Worm (Caenorhabditis elegans) whole organism, L2 larva: ENCODE results near the gene Y102A11A.1.

Experiments used
- C34F6.9 ChIP-seq: fragments of 150-350 bp; optimal IDR thresholded peaks from 2 replicates; lab custom pipeline; 2014; ENCODE audit warnings: missing biosample characterization, missing genetic modification characterization
- F13H6.1 ChIP-seq: sonication (generic microtip); optimal IDR thresholded peaks from 2 replicates; lab custom pipeline; 2016; ENCODE audit warnings: missing genetic modification characterization, missing compliant biosample characterization
- R02D3.7 ChIP-seq: fragments of 150-350 bp; optimal IDR thresholded peaks from 2 replicates; lab custom pipeline; 2014; ENCODE audit warnings: missing biosample characterization, missing genetic modification characterization
- Y55F3AM.14 ChIP-seq: fragments of 200-800 bp; sonication (Bioruptor generic); optimal IDR thresholded peaks from 2 replicates; lab custom pipeline; 2018; ENCODE audit warnings: mild to moderate bottlenecking, missing genetic modification characterization, missing compliant biosample characterization
- ZK546.5 ChIP-seq: sonication (generic microtip); optimal IDR thresholded peaks from 2 replicates; lab custom pipeline; 2017; ENCODE audit warnings: missing biosample characterization, missing genetic modification characterization
- alr-1 ChIP-seq: fragments of 150-350 bp; optimal IDR thresholded peaks from 2 replicates; lab custom pipeline; 2014; ENCODE audit warnings: missing biosample characterization, missing genetic modification characterization
- aly-2 ChIP-seq: fragments of 150-350 bp; optimal IDR thresholded peaks from 2 replicates; lab custom pipeline; 2014; ENCODE audit warnings: missing biosample characterization, missing genetic modification characterization
- ama-1 ChIP-seq: fragments of 150-350 bp; optimal IDR thresholded peaks from 2 replicates; lab custom pipeline; 2018; ENCODE audit warnings: inconsistent platforms
- blmp-1 ChIP-seq: sonication (generic microtip); optimal IDR thresholded peaks from 2 replicates; lab custom pipeline; 2017; ENCODE audit warnings: missing genetic modification characterization, mild to moderate bottlenecking, missing compliant biosample characterization, antibody characterized with exemption, moderate library complexity; ENCODE audit not compliant: insufficient read depth
- ceh-16 ChIP-seq: fragments of 150-350 bp; optimal IDR thresholded peaks from 2 replicates; lab custom pipeline; 2014; ENCODE audit warnings: missing biosample characterization, missing genetic modification characterization
- ceh-82 ChIP-seq: fragments of 150-350 bp; optimal IDR thresholded peaks from 2 replicates; lab custom pipeline; 2014; ENCODE audit warnings: missing biosample characterization, missing genetic modification characterization
- crh-2 ChIP-seq: sonication (generic microtip); optimal IDR thresholded peaks from 2 replicates; lab custom pipeline; 2017; ENCODE audit warnings: missing biosample characterization, missing genetic modification characterization
- dmd-4 ChIP-seq: sonication (generic microtip); optimal IDR thresholded peaks from 2 replicates; lab custom pipeline; 2017; ENCODE audit warnings: missing biosample characterization, missing genetic modification characterization
- egl-27 ChIP-seq: sonication (generic microtip); optimal IDR thresholded peaks from 3 replicates; lab custom pipeline; 2017; ENCODE audit warnings: missing biosample characterization, missing genetic modification reagents, missing genetic modification characterization
- elt-1 ChIP-seq: fragments of 150-350 bp; optimal IDR thresholded peaks from 2 replicates; lab custom pipeline; 2014; ENCODE audit warnings: missing biosample characterization, missing genetic modification characterization
- elt-3 ChIP-seq: sonication (generic microtip); optimal IDR thresholded peaks from 2 replicates; lab custom pipeline; 2017; ENCODE audit warnings: missing biosample characterization, missing genetic modification characterization
- fos-1 ChIP-seq: fragments of 150-350 bp; optimal IDR thresholded peaks from 2 replicates; lab custom pipeline; 2014; ENCODE audit warnings: missing biosample characterization, missing genetic modification characterization
- gmeb-1 ChIP-seq: fragments of 150-350 bp; optimal IDR thresholded peaks from 2 replicates; lab custom pipeline; 2014; ENCODE audit warnings: missing biosample characterization, missing genetic modification characterization
- lin-11 ChIP-seq: fragments of 150-350 bp; sonication (generic microtip); optimal IDR thresholded peaks from 2 replicates; lab custom pipeline; 2014; ENCODE audit warnings: missing biosample characterization, missing genetic modification characterization, inconsistent platforms, mixed read lengths
- lin-13 ChIP-seq: fragments of 150-350 bp; optimal IDR thresholded peaks from 2 replicates; lab custom pipeline; 2014; ENCODE audit warnings: missing biosample characterization, missing genetic modification reagents, missing genetic modification characterization
- lin-39 ChIP-seq: fragments of 150-350 bp; optimal IDR thresholded peaks from 2 replicates; lab custom pipeline; 2014; ENCODE audit warnings: missing biosample characterization, missing genetic modification reagents, missing genetic modification characterization
- lsy-2 ChIP-seq, 2 experiments: fragments of 150-350 bp in 1 of 2; sonication (generic microtip) in 1 of 2; optimal IDR thresholded peaks; 2 replicates each; lab custom pipeline; 2014 to 2017; ENCODE audit warnings: missing biosample characterization in 2 of 2, missing genetic modification characterization in 2 of 2
- mab-5 ChIP-seq: fragments of 150-350 bp; optimal IDR thresholded peaks from 2 replicates; lab custom pipeline; 2014; ENCODE audit warnings: missing biosample characterization, missing genetic modification characterization
- mbf-1 ChIP-seq: sonication (generic microtip); optimal IDR thresholded peaks from 2 replicates; lab custom pipeline; 2017; ENCODE audit warnings: missing biosample characterization, missing genetic modification characterization
- mdl-1 ChIP-seq, 2 experiments: fragments of 150-350 bp in 1 of 2; sonication (generic microtip) in 1 of 2; optimal IDR thresholded peaks; 2 replicates each; lab custom pipeline; 2017; ENCODE audit warnings: missing biosample characterization in 2 of 2, missing genetic modification characterization in 2 of 2
- nhr-10 ChIP-seq: sonication (generic microtip); optimal IDR thresholded peaks from 2 replicates; lab custom pipeline; 2017; ENCODE audit warnings: missing biosample characterization, missing genetic modification characterization
- nhr-11 ChIP-seq: fragments of 150-350 bp; optimal IDR thresholded peaks from 2 replicates; lab custom pipeline; 2014; ENCODE audit warnings: missing biosample characterization, missing genetic modification characterization
- nhr-12 ChIP-seq: fragments of 150-350 bp; optimal IDR thresholded peaks from 2 replicates; lab custom pipeline; 2014; ENCODE audit warnings: missing biosample characterization, missing genetic modification characterization
- nhr-129 ChIP-seq: fragments of 150-350 bp; optimal IDR thresholded peaks from 2 replicates; lab custom pipeline; 2014; ENCODE audit warnings: missing biosample characterization, missing genetic modification characterization
- nhr-21 ChIP-seq: fragments of 150-350 bp; optimal IDR thresholded peaks from 2 replicates; lab custom pipeline; 2014; ENCODE audit warnings: missing biosample characterization, missing genetic modification characterization
- nhr-23 ChIP-seq: fragments of 150-350 bp; optimal IDR thresholded peaks from 2 replicates; lab custom pipeline; 2014; ENCODE audit warnings: missing biosample characterization, missing genetic modification reagents, missing genetic modification characterization
- nhr-237 ChIP-seq: fragments of 150-350 bp; optimal IDR thresholded peaks from 2 replicates; lab custom pipeline; 2014; ENCODE audit warnings: missing biosample characterization, missing genetic modification characterization
- nhr-25 ChIP-seq: fragments of 150-350 bp; sonication (generic microtip); optimal IDR thresholded peaks from 3 replicates; lab custom pipeline; 2014; ENCODE audit warnings: missing biosample characterization, missing genetic modification characterization
- nhr-6 ChIP-seq: fragments of 150-350 bp; optimal IDR thresholded peaks from 2 replicates; lab custom pipeline; 2014; ENCODE audit warnings: missing biosample characterization, missing genetic modification characterization
- nhr-77 ChIP-seq: fragments of 150-350 bp; optimal IDR thresholded peaks from 2 replicates; lab custom pipeline; 2014; ENCODE audit warnings: missing biosample characterization, missing genetic modification characterization
- peb-1 ChIP-seq: fragments of 150-350 bp; optimal IDR thresholded peaks from 2 replicates; lab custom pipeline; 2014; ENCODE audit warnings: missing biosample characterization, missing genetic modification characterization
- sem-4 ChIP-seq: fragments of 150-350 bp; optimal IDR thresholded peaks from 2 replicates; lab custom pipeline; 2014; ENCODE audit warnings: missing biosample characterization, missing genetic modification reagents, missing genetic modification characterization
- sma-3 ChIP-seq: sonication (generic microtip); optimal IDR thresholded peaks from 2 replicates; lab custom pipeline; 2016; ENCODE audit warnings: missing genetic modification reagents, missing genetic modification characterization, missing compliant biosample characterization
- snpc-4 ChIP-seq: fragments of 150-350 bp; optimal IDR thresholded peaks from 2 replicates; lab custom pipeline; 2014; ENCODE audit warnings: missing biosample characterization, missing genetic modification characterization
- unc-39 ChIP-seq: fragments of 150-350 bp; optimal IDR thresholded peaks from 2 replicates; lab custom pipeline; 2014; ENCODE audit warnings: missing biosample characterization, missing genetic modification characterization
- unc-55 ChIP-seq: fragments of 150-350 bp; sonication (generic microtip); optimal IDR thresholded peaks from 3 replicates; lab custom pipeline; 2014; ENCODE audit warnings: missing biosample characterization, missing genetic modification reagents, missing genetic modification characterization
- unc-62 ChIP-seq: fragments of 150-350 bp; optimal IDR thresholded peaks from 2 replicates; lab custom pipeline; 2014; ENCODE audit warnings: missing biosample characterization, missing genetic modification reagents, missing genetic modification characterization
- zag-1 ChIP-seq: fragments of 150-350 bp; optimal IDR thresholded peaks from 2 replicates; lab custom pipeline; 2014; ENCODE audit warnings: missing biosample characterization, missing genetic modification characterization
- ztf-1 ChIP-seq: fragments of 200-800 bp; sonication (Bioruptor generic); conservative IDR thresholded peaks from 2 replicates; pipeline ENCODE4 v1.3.6; 2022; ENCODE audit warnings: missing genetic modification characterization, missing compliant biosample characterization
- ztf-4 ChIP-seq: fragments of 150-350 bp; optimal IDR thresholded peaks from 2 replicates; lab custom pipeline; 2014; ENCODE audit warnings: missing biosample characterization, missing genetic modification characterization

The Y102A11A.1 gene

ce11 chrX:2084988-2085387 is 33.4 kb downstream of the Y102A11A.1 start, which contains the start of gene F49H12.2:
F49H12.2 (plus strand) TSS chrX:2085288.
- TF ChIP-seq C34F6.9 (tag; lab: Kevin White, UChicago) (no peak), elt-3 (tag; lab: Kevin White, UChicago) (no peak), mdl-1 (tag; optimal IDR thresholded peaks at IDR 0.05; lab: Kevin White, UChicago) (no peak), blmp-1 (no peak), sma-3 (no peak), nhr-237 (tag; lab: Kevin White, UChicago) (no peak), dmd-4 (tag; lab: Kevin White, UChicago) (no peak)

- TF ChIP-seq unc-55 (GFP tag; lab: Kevin White, UChicago) (peak; percentile 8), zag-1 (tag; lab: Kevin White, UChicago) (no peak), ama-1 (lab: Kevin White, UChicago) (no peak), ceh-16 (tag; lab: Kevin White, UChicago) (no peak), elt-3 (tag; lab: Kevin White, UChicago) (no peak), ztf-1 (GFP tag; lab: Robert Waterston, UW) (no peak), C34F6.9 (tag; lab: Kevin White, UChicago) (peak; percentile 3), fos-1 (tag; lab: Kevin White, UChicago) (no peak), egl-27 (tag; lab: Kevin White, UChicago) (no peak), unc-39 (tag; lab: Kevin White, UChicago) (no peak), lin-13 (GFP tag; lab: Kevin White, UChicago) (no peak), sma-3 (no peak), nhr-25 (tag; lab: Kevin White, UChicago) (no peak)
- TF ChIP-seq, all 48 proteins: peak for 2
Measured at ce11 chrX:2085494-2085893, 33.9 kb downstream of the Y102A11A.1 start.

ce11 chrX:2087716-2088115 is 36.1 kb downstream of the Y102A11A.1 start:
- TF ChIP-seq nhr-23 (tag; lab: Kevin White, UChicago) (no peak), elt-3 (tag; lab: Kevin White, UChicago) (no peak), elt-1 (no peak), nhr-129 (no peak), dmd-4 (tag; lab: Kevin White, UChicago) (no peak), R02D3.7 (tag; lab: Kevin White, UChicago) (no peak)

- no peak for TF ChIP-seq lsy-2 (tag; optimal IDR thresholded peaks at IDR 0.05; lab: Kevin White, UChicago)
- no peak for TF ChIP-seq nhr-12
- no peak for TF ChIP-seq nhr-10
- TF ChIP-seq zag-1 (tag; lab: Kevin White, UChicago) = no peak
- no peak for TF ChIP-seq R02D3.7 (tag; lab: Kevin White, UChicago)
- peak; percentile 61 for TF ChIP-seq gmeb-1 (tag; lab: Kevin White, UChicago)
- TF ChIP-seq sem-4 = peak; percentile 12
- TF ChIP-seq aly-2 (tag; lab: Kevin White, UChicago) = no peak
- TF ChIP-seq mbf-1 = no peak
- no peak for TF ChIP-seq nhr-237 (tag; lab: Kevin White, UChicago)
- no peak for TF ChIP-seq peb-1
- peak; percentile 68 for TF ChIP-seq nhr-25 (tag; lab: Kevin White, UChicago)
- TF ChIP-seq dmd-4 (tag; lab: Kevin White, UChicago) = no peak
- TF ChIP-seq ztf-4 = no peak
- TF ChIP-seq unc-62 = no peak
- TF ChIP-seq ztf-1 (GFP tag; lab: Robert Waterston, UW) = no peak
- TF ChIP-seq mab-5 (tag; lab: Kevin White, UChicago) = no peak
- no peak for TF ChIP-seq nhr-6 (tag; lab: Kevin White, UChicago)
- peak; percentile 25 for TF ChIP-seq crh-2
- no peak for TF ChIP-seq alr-1 (tag; lab: Kevin White, UChicago)
- peak; percentile 42 for TF ChIP-seq C34F6.9 (tag; lab: Kevin White, UChicago)
- peak; percentile 31 for TF ChIP-seq F13H6.1 (tag; lab: Kevin White, UChicago)
- TF ChIP-seq lin-11 (tag; lab: Kevin White, UChicago) = peak; percentile 22
- TF ChIP-seq unc-55 (GFP tag; lab: Kevin White, UChicago) = peak; percentile 33
- peak; percentile 29 for TF ChIP-seq blmp-1
- no peak for TF ChIP-seq nhr-77 (tag; lab: Kevin White, UChicago)
- no peak for TF ChIP-seq elt-3 (tag; lab: Kevin White, UChicago)
- TF ChIP-seq Y55F3AM.14 = no peak
- TF ChIP-seq nhr-23 (tag; lab: Kevin White, UChicago) = no peak
- no peak for TF ChIP-seq egl-27 (tag; lab: Kevin White, UChicago)
- no peak for TF ChIP-seq ZK546.5 (tag; lab: Kevin White, UChicago)
- TF ChIP-seq ceh-82 (tag; lab: Kevin White, UChicago) = no peak
- TF ChIP-seq ceh-16 (tag; lab: Kevin White, UChicago) = no peak
- no peak for TF ChIP-seq elt-1
- TF ChIP-seq snpc-4 (tag; lab: Kevin White, UChicago) = no peak
- no peak for TF ChIP-seq unc-39 (tag; lab: Kevin White, UChicago)
- peak; percentile 46 for TF ChIP-seq sma-3
- TF ChIP-seq ama-1 (lab: Kevin White, UChicago) = no peak
- peak; percentile 31 for TF ChIP-seq fos-1 (tag; lab: Kevin White, UChicago)
- TF ChIP-seq lin-39 (tag; lab: Kevin White, UChicago) = no peak
- TF ChIP-seq nhr-21 (tag; lab: Kevin White, UChicago) = peak; percentile 41
- TF ChIP-seq lin-13 (GFP tag; lab: Kevin White, UChicago) = peak; percentile 38
- TF ChIP-seq nhr-11 = no peak
Measured at ce11 chrX:2089434-2089833, 37.8 kb downstream of the Y102A11A.1 start, which contains the start of gene lsy-2. lsy-2 (plus strand) TSS chrX:2089704.
